Worm (Caenorhabditis elegans) whole organism, young adult: ENCODE results near the gene F49H12.7.
"Not testable (repeated sequence)": the region's sequence is repeated elsewhere in the genome, so short reads cannot be mapped to it uniquely, and the experiment has no call there.

ENCODE experiments used
- B0336.3 ChIP-seq: fragments of 200-800 bp; sonication (Bioruptor generic); IDR thresholded peaks from 2 replicates; pipeline ENCODE4 v1.3.6; 2022; ENCODE audit warnings: missing genetic modification characterization, missing compliant biosample characterization
- F37B4.10 ChIP-seq: fragments of 200-800 bp; sonication (Bioruptor generic); IDR thresholded peaks from 2 replicates; pipeline ENCODE4 v1.3.6; 2022; ENCODE audit warnings: missing genetic modification characterization, missing compliant biosample characterization
- K12H6.12 ChIP-seq: fragments of 200-800 bp; sonication (Bioruptor generic); optimal IDR thresholded peaks from 2 replicates; lab custom pipeline; 2018; ENCODE audit warnings: mild to moderate bottlenecking, missing genetic modification characterization, missing compliant biosample characterization
- T26A5.8 ChIP-seq: sonication (generic microtip); optimal IDR thresholded peaks from 2 replicates; lab custom pipeline; 2016; ENCODE audit warnings: missing genetic modification characterization, missing compliant biosample characterization
- bed-2 ChIP-seq: fragments of 200-800 bp; sonication (Bioruptor generic); IDR thresholded peaks from 2 replicates; pipeline ENCODE4 v1.3.6; 2022; ENCODE audit warnings: missing genetic modification reagents, missing genetic modification characterization, missing compliant biosample characterization
- ceh-40 ChIP-seq: fragments of 200-800 bp; sonication (Bioruptor generic); IDR thresholded peaks from 2 replicates; pipeline ENCODE4 v1.3.6; 2022; ENCODE audit warnings: missing genetic modification characterization, missing compliant biosample characterization
- hlh-26 ChIP-seq: fragments of 200-800 bp; sonication (Bioruptor generic); conservative IDR thresholded peaks from 2 replicates; pipeline ENCODE4 v1.3.6; 2022; ENCODE audit warnings: missing genetic modification reagents, missing genetic modification characterization, missing compliant biosample characterization
- nfya-1 ChIP-seq: sonication (generic microtip); optimal IDR thresholded peaks from 2 replicates; lab custom pipeline; 2017; ENCODE audit warnings: antibody characterized with exemption, missing compliant biosample characterization, missing genetic modification characterization, borderline replicate concordance; ENCODE audit not compliant: insufficient read depth
- nhr-80 ChIP-seq: sonication (generic microtip); optimal IDR thresholded peaks from 2 replicates; lab custom pipeline; 2016; ENCODE audit warnings: missing genetic modification characterization, missing compliant biosample characterization
- sea-2 ChIP-seq: fragments of 200-800 bp; sonication (Bioruptor generic); IDR thresholded peaks from 2 replicates; pipeline ENCODE4 v1.3.6; 2022; ENCODE audit warnings: missing genetic modification characterization, missing compliant biosample characterization
- unc-62 ChIP-seq: fragments of 150-350 bp; optimal IDR thresholded peaks from 2 replicates; lab custom pipeline; 2014; ENCODE audit warnings: missing biosample characterization, missing genetic modification reagents, missing genetic modification characterization

DNA sequence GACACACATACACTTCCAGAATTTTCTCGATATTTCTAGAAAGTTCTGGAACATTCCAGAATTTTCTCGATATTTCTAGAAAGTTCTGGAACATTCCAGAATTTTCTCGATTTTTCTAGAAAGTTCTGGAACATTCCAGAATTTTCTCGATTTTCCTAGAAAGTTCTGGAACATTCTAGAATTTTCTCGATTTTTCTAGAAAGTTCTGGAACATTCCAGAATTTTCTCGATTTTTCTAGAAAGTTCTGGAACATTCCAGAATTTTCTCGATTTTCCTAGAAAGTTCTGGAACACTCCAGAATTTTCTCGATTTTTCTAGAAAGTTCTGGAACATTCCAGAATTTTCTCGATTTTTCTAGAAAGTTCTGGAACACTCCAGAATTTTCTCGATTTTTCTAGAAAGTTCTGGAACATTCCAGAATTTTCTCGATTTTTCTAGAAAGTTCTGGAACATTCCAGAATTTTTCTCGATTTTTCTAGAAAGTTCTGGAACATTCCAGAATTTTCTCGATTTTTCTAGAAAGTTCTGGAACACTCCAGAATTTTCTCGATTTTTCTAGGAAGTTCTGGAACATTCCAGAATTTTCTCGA lies 6.9 kb upstream of the F49H12.7 start:
- not testable (repeated sequence) for TF ChIP-seq B0336.3; F37B4.10 (GFP tag; lab: Robert Waterston, UW); nhr-80 (tag; lab: Kevin White, UChicago); nfya-1; K12H6.12 (tag; lab: Kevin White, UChicago); unc-62 (GFP tag; lab: Kevin White, UChicago); T26A5.8 (tag; lab: Kevin White, UChicago); hlh-26 (GFP tag; lab: Robert Waterston, UW)
- peak; percentile 56; the same call in 1 of the 2 replicates for TF ChIP-seq sea-2 (GFP tag; lab: Robert Waterston, UW)
- TF ChIP-seq ceh-40 (GFP tag; lab: Robert Waterston, UW), result peak; percentile 96
- 0 out of 2 replicates have a peak, but pooled peaks have one; percentile 57 for TF ChIP-seq bed-2 (GFP tag; lab: Robert Waterston, UW)
